Worm (Caenorhabditis elegans) whole organism, mixed stage, embryonic: ENCODE results near the gene noa-1.

Experiments
- M03D4.4 ChIP-seq: sonication (generic microtip); optimal IDR thresholded peaks from 2 replicates; lab custom pipeline; 2017; ENCODE audit warnings: mild to moderate bottlenecking, missing genetic modification characterization, missing compliant biosample characterization
- bed-3 ChIP-seq: fragments of 200-800 bp; sonication (Bioruptor generic); optimal IDR thresholded peaks from 3 replicates; lab custom pipeline; 2018; ENCODE audit warnings: mild to moderate bottlenecking, missing genetic modification characterization, moderate library complexity, missing compliant biosample characterization
- ceh-39 ChIP-seq: fragments of 150-350 bp; optimal IDR thresholded peaks from 2 replicates; lab custom pipeline; 2014; ENCODE audit warnings: missing biosample characterization, missing genetic modification characterization
- ceh-43 ChIP-seq: fragments of 200-800 bp; sonication (Bioruptor generic); optimal IDR thresholded peaks from 2 replicates; lab custom pipeline; 2018; ENCODE audit warnings: mild to moderate bottlenecking, missing genetic modification characterization, moderate library complexity, missing compliant biosample characterization
- ces-1 ChIP-seq: fragments of 150-350 bp; optimal IDR thresholded peaks from 2 replicates; lab custom pipeline; 2014; ENCODE audit warnings: missing biosample characterization, missing genetic modification reagents, missing genetic modification characterization
- cnd-1 ChIP-seq: fragments of 200-800 bp; sonication (Bioruptor generic); optimal IDR thresholded peaks from 2 replicates; lab custom pipeline; 2018; ENCODE audit warnings: mild to moderate bottlenecking, missing genetic modification characterization, missing compliant biosample characterization
- drap-1 ChIP-seq: fragments of 200-800 bp; sonication (Bioruptor generic); optimal IDR thresholded peaks from 3 replicates; lab custom pipeline; 2018; ENCODE audit warnings: mild to moderate bottlenecking, missing genetic modification characterization, missing compliant biosample characterization
- elt-3 ChIP-seq: fragments of 150-350 bp; optimal IDR thresholded peaks from 2 replicates; lab custom pipeline; 2014; ENCODE audit warnings: missing biosample characterization, missing genetic modification characterization
- ham-2 ChIP-seq: fragments of 200-800 bp; sonication (Bioruptor generic); optimal IDR thresholded peaks from 2 replicates; lab custom pipeline; 2018; ENCODE audit warnings: mild to moderate bottlenecking, missing genetic modification characterization, missing compliant biosample characterization
- hlh-1 ChIP-seq: fragments of 150-350 bp; optimal IDR thresholded peaks from 2 replicates; lab custom pipeline; 2014; ENCODE audit warnings: missing biosample characterization, missing genetic modification reagents, missing genetic modification characterization
- lin-13 ChIP-seq: fragments of 150-350 bp; optimal IDR thresholded peaks from 2 replicates; lab custom pipeline; 2014; ENCODE audit warnings: missing biosample characterization, missing genetic modification characterization
- lin-32 ChIP-seq: fragments of 200-800 bp; sonication (Bioruptor generic); optimal IDR thresholded peaks from 2 replicates; lab custom pipeline; 2018; ENCODE audit warnings: mild to moderate bottlenecking, missing genetic modification characterization, missing compliant biosample characterization
- mab-5 ChIP-seq: fragments of 150-350 bp; optimal IDR thresholded peaks from 2 replicates; lab custom pipeline; 2014; ENCODE audit warnings: missing biosample characterization, missing genetic modification characterization
- mep-1 ChIP-seq: fragments of 150-350 bp; optimal IDR thresholded peaks from 2 replicates; lab custom pipeline; 2017; ENCODE audit warnings: missing biosample characterization, missing genetic modification reagents, missing genetic modification characterization, inconsistent platforms
- mls-2 ChIP-seq: sonication (generic microtip); optimal IDR thresholded peaks from 2 replicates; lab custom pipeline; 2016; ENCODE audit warnings: mild to moderate bottlenecking, missing genetic modification characterization, moderate library complexity, missing compliant biosample characterization
- nhr-12 ChIP-seq: fragments of 150-350 bp; optimal IDR thresholded peaks from 2 replicates; lab custom pipeline; 2014; ENCODE audit warnings: missing biosample characterization, missing genetic modification characterization
- nhr-2 ChIP-seq: fragments of 150-350 bp; optimal IDR thresholded peaks from 2 replicates; lab custom pipeline; 2014; ENCODE audit warnings: missing biosample characterization, missing genetic modification characterization
- nhr-237 ChIP-seq: fragments of 150-350 bp; optimal IDR thresholded peaks from 2 replicates; lab custom pipeline; 2014; ENCODE audit warnings: missing biosample characterization, missing genetic modification characterization
- nhr-28 ChIP-seq: fragments of 150-350 bp; optimal IDR thresholded peaks from 2 replicates; lab custom pipeline; 2014; ENCODE audit warnings: missing biosample characterization, missing genetic modification characterization
- nhr-76 ChIP-seq: sonication (generic microtip); optimal IDR thresholded peaks from 2 replicates; lab custom pipeline; 2017; ENCODE audit warnings: missing biosample characterization, missing genetic modification characterization
- pha-4 ChIP-seq: fragments of 150-350 bp; optimal IDR thresholded peaks from 2 replicates; lab custom pipeline; 2018; ENCODE audit warnings: missing biosample characterization, missing genetic modification reagents, missing genetic modification characterization
- sptf-1 ChIP-seq: sonication (generic microtip); optimal IDR thresholded peaks from 2 replicates; lab custom pipeline; 2017; ENCODE audit warnings: mild to moderate bottlenecking, missing genetic modification characterization, moderate library complexity, missing compliant biosample characterization
- tbx-8 ChIP-seq: fragments of 200-800 bp; sonication (Bioruptor generic); optimal IDR thresholded peaks from 2 replicates; lab custom pipeline; 2018; ENCODE audit warnings: mild to moderate bottlenecking, missing genetic modification characterization, moderate library complexity, missing compliant biosample characterization
- unc-120 ChIP-seq: sonication (generic microtip); optimal IDR thresholded peaks from 2 replicates; lab custom pipeline; 2017; ENCODE audit warnings: missing genetic modification characterization, missing compliant biosample characterization; ENCODE audit not compliant: poor library complexity, severe bottlenecking
- unc-62 ChIP-seq: fragments of 150-350 bp; optimal IDR thresholded peaks from 2 replicates; lab custom pipeline; 2014; ENCODE audit warnings: missing biosample characterization, missing genetic modification reagents, missing genetic modification characterization
- zip-8 ChIP-seq: fragments of 150-350 bp; optimal IDR thresholded peaks from 2 replicates; lab custom pipeline; 2014; ENCODE audit warnings: missing biosample characterization, missing genetic modification characterization
- ztf-11 ChIP-seq: fragments of 150-350 bp; optimal IDR thresholded peaks from 2 replicates; lab custom pipeline; 2014; ENCODE audit warnings: missing biosample characterization, missing genetic modification characterization

Gene noa-1

DNA sequence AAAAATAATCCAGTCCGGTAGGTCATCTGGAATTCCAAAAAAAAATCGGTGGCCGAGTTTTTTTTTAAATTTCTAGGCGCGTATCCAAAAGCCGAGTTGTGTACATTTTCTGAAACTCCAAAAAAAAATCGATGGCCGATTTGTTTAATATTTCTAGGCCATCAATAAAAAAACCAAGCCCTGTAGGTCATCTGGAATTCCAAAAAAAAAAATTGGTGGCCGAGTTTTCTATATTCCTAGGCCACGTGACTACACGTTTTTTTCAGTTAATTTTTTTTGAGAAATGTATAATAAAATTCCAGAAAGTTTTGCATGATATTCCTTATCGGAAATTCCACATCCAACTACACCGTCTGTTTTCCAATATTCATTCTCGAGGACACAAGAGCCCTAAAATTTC is 23.3 kb downstream of the noa-1 start, which contains the start of gene sre-45:
Gene sre-45 (plus strand): TSS at position 301 of the 400 bp plus-strand sequence.
- TF ChIP-seq cnd-1 (no peak), drap-1 (GFP tag; lab: Kevin White, UChicago) (no peak), ces-1 (GFP tag; lab: Kevin White, UChicago) (no peak), mep-1 (tag; lab: Kevin White, UChicago) (no peak)

DNA sequence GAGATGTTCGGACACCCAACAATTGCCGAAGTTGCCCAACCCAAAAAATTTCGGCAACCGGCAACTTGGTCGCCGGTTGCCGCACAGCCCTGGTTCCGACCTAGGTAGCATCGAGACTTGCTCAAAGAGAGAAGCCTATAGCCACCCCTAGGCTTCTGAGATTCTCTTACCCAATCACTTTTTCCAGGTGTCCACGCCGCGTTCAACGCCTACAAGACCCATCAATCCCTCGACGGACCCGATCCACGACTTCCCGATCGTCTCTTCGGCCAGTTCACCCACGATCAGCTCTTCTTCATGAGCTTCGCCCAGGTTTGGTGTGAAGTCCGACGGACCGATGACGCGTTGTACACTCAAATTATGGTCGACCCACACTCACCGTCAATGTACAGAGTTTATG is 25.0 kb downstream of the noa-1 start:
- TF ChIP-seq hlh-1 (tag; lab: Kevin White, UChicago) (no peak), ham-2 (no peak), bed-3 (GFP tag; lab: Kevin White, UChicago) (no peak), drap-1 (GFP tag; lab: Kevin White, UChicago) (no peak), mab-5 (tag; lab: Kevin White, UChicago) (no peak), nhr-12 (tag; lab: Kevin White, UChicago) (no peak), ceh-43 (GFP tag; lab: Kevin White, UChicago) (no peak)

DNA sequence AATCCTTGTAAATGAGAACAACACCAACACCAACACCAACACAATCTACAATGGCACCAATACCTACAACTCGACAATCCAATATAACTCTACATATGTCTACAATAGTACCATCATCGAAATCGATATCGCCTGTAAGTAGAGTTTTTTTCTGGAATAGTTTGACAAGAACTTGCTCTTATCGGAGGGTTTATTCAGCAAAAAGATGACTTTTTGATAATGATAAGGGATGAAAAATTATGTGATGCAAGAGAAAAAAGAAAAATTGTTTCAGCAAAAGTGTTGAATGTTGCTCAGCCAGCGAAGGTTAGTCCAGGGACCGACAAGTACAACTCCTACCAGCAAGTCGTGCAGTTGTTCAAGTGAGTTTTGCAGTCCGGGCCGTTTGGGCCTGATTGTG is 32.2 kb downstream of the noa-1 start:
- TF ChIP-seq unc-62 (GFP tag; lab: Kevin White, UChicago) (no peak), lin-13 (tag; lab: Kevin White, UChicago) (no peak), ceh-39 (no peak), cnd-1 (no peak), nhr-237 (tag; lab: Kevin White, UChicago) (no peak), bed-3 (GFP tag; lab: Kevin White, UChicago) (no peak), zip-8 (tag; lab: Kevin White, UChicago) (no peak), mab-5 (tag; lab: Kevin White, UChicago) (no peak), sptf-1 (tag; lab: Kevin White, UChicago) (no peak), unc-120 (tag; lab: Kevin White, UChicago) (no peak), nhr-76 (tag; lab: Kevin White, UChicago) (no peak), nhr-28 (tag; lab: Kevin White, UChicago) (no peak), ztf-11 (no peak), nhr-12 (tag; lab: Kevin White, UChicago) (no peak)
- TF ChIP-seq, all 35 proteins: peak for 0

DNA sequence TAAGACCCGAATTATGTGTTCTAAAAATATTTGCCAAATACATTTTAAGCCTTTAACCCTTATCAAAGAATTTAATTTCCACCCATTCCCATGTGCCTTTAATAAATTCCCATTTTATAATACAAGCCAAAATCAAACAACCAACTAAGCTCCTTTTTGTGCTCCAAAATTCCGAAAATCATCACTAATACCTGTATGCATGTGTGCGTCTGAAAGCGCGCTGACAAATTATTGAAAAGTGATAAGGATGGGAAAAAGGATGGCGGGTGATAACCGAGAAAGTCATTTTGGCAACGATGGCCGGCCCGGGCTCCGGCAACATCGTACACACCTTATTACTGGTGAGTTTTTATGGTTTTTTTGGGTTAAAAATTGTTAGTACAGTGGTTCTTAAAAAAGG is 33.3 kb downstream of the noa-1 start, which contains the start of gene nep-17:
Gene nep-17 (plus strand): TSS at position 285 of the 400 bp plus-strand sequence.
- TF ChIP-seq ztf-11, result no peak
- no peak for TF ChIP-seq unc-120 (tag; lab: Kevin White, UChicago)
- TF ChIP-seq elt-3, result no peak
- TF ChIP-seq pha-4 (tag; lab: Kevin White, UChicago), result no peak
- TF ChIP-seq hlh-1 (tag; lab: Kevin White, UChicago), result no peak
- TF ChIP-seq nhr-12 (tag; lab: Kevin White, UChicago), result no peak
- TF ChIP-seq nhr-2, result no peak

DNA sequence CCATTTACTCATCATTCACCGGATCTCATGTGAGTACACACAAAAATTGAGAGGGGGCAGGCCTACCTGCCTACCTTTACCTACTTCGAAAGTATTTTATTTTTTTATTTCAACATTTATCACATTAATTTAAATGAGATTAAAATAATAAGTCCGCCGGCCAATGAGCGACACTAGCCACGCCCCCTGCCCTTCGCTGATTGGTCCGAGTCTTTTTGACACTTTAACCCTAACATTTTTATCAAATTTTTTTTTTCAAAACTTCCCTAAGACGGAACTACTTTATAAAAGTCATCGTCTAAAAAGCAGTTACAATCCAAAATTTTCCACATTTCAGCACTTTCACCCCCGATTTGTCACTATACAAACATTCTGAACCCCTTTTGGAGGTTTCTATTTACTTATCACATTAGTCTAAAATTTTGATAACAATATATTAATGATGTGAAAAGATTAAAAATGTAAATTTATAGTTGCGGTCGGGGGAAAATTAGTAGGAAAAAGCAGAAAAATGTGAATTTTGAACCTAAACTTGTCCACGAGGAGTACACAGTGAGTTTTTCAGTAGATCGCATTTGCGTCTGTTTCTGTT is 34.8 kb downstream of the noa-1 start:
- TF ChIP-seq pha-4 (tag; lab: Kevin White, UChicago) (no peak), ceh-39 (no peak), nhr-2 (no peak), lin-32 (GFP tag; lab: Kevin White, UChicago) (no peak)

DNA sequence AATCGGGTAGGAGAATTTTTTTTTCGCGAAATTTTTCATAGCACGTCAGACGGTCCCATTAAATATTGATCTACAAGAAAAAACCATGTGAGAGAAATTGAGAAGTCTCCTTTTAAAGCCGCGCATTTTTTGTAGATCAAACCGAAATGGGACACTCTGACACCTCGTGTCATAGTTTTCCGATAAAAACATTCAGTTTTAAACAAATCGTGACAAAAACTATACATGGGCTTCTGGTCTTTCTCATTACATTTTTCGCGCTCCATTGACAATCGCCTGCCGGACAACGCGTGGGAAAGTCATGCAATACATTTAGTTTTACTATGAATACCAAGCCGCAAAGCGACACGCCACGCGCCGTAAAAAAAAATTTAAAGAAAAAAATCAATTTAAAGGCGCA is 35.5 kb downstream of the noa-1 start:
- TF ChIP-seq unc-62 (GFP tag; lab: Kevin White, UChicago) (no peak), mab-5 (tag; lab: Kevin White, UChicago) (no peak), unc-120 (tag; lab: Kevin White, UChicago) (no peak), ceh-39 (no peak), M03D4.4 (tag; lab: Kevin White, UChicago) (no peak), tbx-8 (GFP tag; lab: Kevin White, UChicago) (no peak), ces-1 (GFP tag; lab: Kevin White, UChicago) (no peak), cnd-1 (no peak), mls-2 (tag; lab: Kevin White, UChicago) (no peak), bed-3 (GFP tag; lab: Kevin White, UChicago) (no peak), nhr-76 (tag; lab: Kevin White, UChicago) (no peak)
- TF ChIP-seq, all 35 proteins: peak for 0
